Worm (Caenorhabditis elegans) whole organism, mixed stage, embryonic: ENCODE data around the gene C05E11.3.

Experiments
- M03D4.4 ChIP-seq: sonication (generic microtip); optimal IDR thresholded peaks from 2 replicates; lab custom pipeline; 2017; ENCODE audit warnings: mild to moderate bottlenecking, missing genetic modification characterization, missing compliant biosample characterization
- bed-3 ChIP-seq: fragments of 200-800 bp; sonication (Bioruptor generic); optimal IDR thresholded peaks from 3 replicates; lab custom pipeline; 2018; ENCODE audit warnings: mild to moderate bottlenecking, missing genetic modification characterization, moderate library complexity, missing compliant biosample characterization
- blmp-1 ChIP-seq: fragments of 150-350 bp; optimal IDR thresholded peaks from 2 replicates; lab custom pipeline; 2014; ENCODE audit warnings: missing biosample characterization, missing genetic modification characterization
- ceh-39 ChIP-seq: fragments of 150-350 bp; optimal IDR thresholded peaks from 2 replicates; lab custom pipeline; 2014; ENCODE audit warnings: missing biosample characterization, missing genetic modification characterization
- ceh-43 ChIP-seq: fragments of 200-800 bp; sonication (Bioruptor generic); optimal IDR thresholded peaks from 2 replicates; lab custom pipeline; 2018; ENCODE audit warnings: mild to moderate bottlenecking, missing genetic modification characterization, moderate library complexity, missing compliant biosample characterization
- ceh-83 ChIP-seq: fragments of 200-800 bp; sonication (Bioruptor generic); optimal IDR thresholded peaks from 2 replicates; lab custom pipeline; 2018; ENCODE audit warnings: mild to moderate bottlenecking, missing genetic modification characterization, missing compliant biosample characterization
- ces-1 ChIP-seq: fragments of 150-350 bp; optimal IDR thresholded peaks from 2 replicates; lab custom pipeline; 2014; ENCODE audit warnings: missing biosample characterization, missing genetic modification reagents, missing genetic modification characterization
- cnd-1 ChIP-seq: fragments of 200-800 bp; sonication (Bioruptor generic); optimal IDR thresholded peaks from 2 replicates; lab custom pipeline; 2018; ENCODE audit warnings: mild to moderate bottlenecking, missing genetic modification characterization, missing compliant biosample characterization
- drap-1 ChIP-seq: fragments of 200-800 bp; sonication (Bioruptor generic); optimal IDR thresholded peaks from 3 replicates; lab custom pipeline; 2018; ENCODE audit warnings: mild to moderate bottlenecking, missing genetic modification characterization, missing compliant biosample characterization
- elt-1 ChIP-seq: sonication (generic microtip); optimal IDR thresholded peaks from 2 replicates; lab custom pipeline; 2017; ENCODE audit warnings: missing genetic modification characterization, mild to moderate bottlenecking, missing compliant biosample characterization, antibody characterized with exemption, moderate library complexity, borderline replicate concordance; ENCODE audit not compliant: insufficient read depth
- elt-3 ChIP-seq: fragments of 150-350 bp; optimal IDR thresholded peaks from 2 replicates; lab custom pipeline; 2014; ENCODE audit warnings: missing biosample characterization, missing genetic modification characterization
- flh-1 ChIP-seq: fragments of 200-800 bp; sonication (Bioruptor generic); optimal IDR thresholded peaks from 2 replicates; lab custom pipeline; 2018; ENCODE audit warnings: mild to moderate bottlenecking, missing genetic modification characterization, moderate library complexity, missing compliant biosample characterization
- ham-2 ChIP-seq: fragments of 200-800 bp; sonication (Bioruptor generic); optimal IDR thresholded peaks from 2 replicates; lab custom pipeline; 2018; ENCODE audit warnings: mild to moderate bottlenecking, missing genetic modification characterization, missing compliant biosample characterization
- hlh-1 ChIP-seq: fragments of 150-350 bp; optimal IDR thresholded peaks from 2 replicates; lab custom pipeline; 2014; ENCODE audit warnings: missing biosample characterization, missing genetic modification reagents, missing genetic modification characterization
- lin-13 ChIP-seq: fragments of 150-350 bp; optimal IDR thresholded peaks from 2 replicates; lab custom pipeline; 2014; ENCODE audit warnings: missing biosample characterization, missing genetic modification characterization
- lin-32 ChIP-seq: fragments of 200-800 bp; sonication (Bioruptor generic); optimal IDR thresholded peaks from 2 replicates; lab custom pipeline; 2018; ENCODE audit warnings: mild to moderate bottlenecking, missing genetic modification characterization, missing compliant biosample characterization
- lsy-2 ChIP-seq: fragments of 150-350 bp; optimal IDR thresholded peaks from 2 replicates; lab custom pipeline; 2014; ENCODE audit warnings: missing biosample characterization, missing genetic modification characterization
- mab-5 ChIP-seq: fragments of 150-350 bp; optimal IDR thresholded peaks from 2 replicates; lab custom pipeline; 2014; ENCODE audit warnings: missing biosample characterization, missing genetic modification characterization
- nhr-12 ChIP-seq: fragments of 150-350 bp; optimal IDR thresholded peaks from 2 replicates; lab custom pipeline; 2014; ENCODE audit warnings: missing biosample characterization, missing genetic modification characterization
- nhr-2 ChIP-seq: fragments of 150-350 bp; optimal IDR thresholded peaks from 2 replicates; lab custom pipeline; 2014; ENCODE audit warnings: missing biosample characterization, missing genetic modification characterization
- nhr-237 ChIP-seq: fragments of 150-350 bp; optimal IDR thresholded peaks from 2 replicates; lab custom pipeline; 2014; ENCODE audit warnings: missing biosample characterization, missing genetic modification characterization
- nhr-28 ChIP-seq: fragments of 150-350 bp; optimal IDR thresholded peaks from 2 replicates; lab custom pipeline; 2014; ENCODE audit warnings: missing biosample characterization, missing genetic modification characterization
- nhr-76 ChIP-seq: sonication (generic microtip); optimal IDR thresholded peaks from 2 replicates; lab custom pipeline; 2017; ENCODE audit warnings: missing biosample characterization, missing genetic modification characterization
- pha-4 ChIP-seq: fragments of 150-350 bp; optimal IDR thresholded peaks from 2 replicates; lab custom pipeline; 2018; ENCODE audit warnings: missing biosample characterization, missing genetic modification reagents, missing genetic modification characterization
- sem-2 ChIP-seq: fragments of 200-800 bp; sonication (Bioruptor generic); optimal IDR thresholded peaks from 2 replicates; lab custom pipeline; 2018; ENCODE audit warnings: mild to moderate bottlenecking, missing genetic modification characterization, missing compliant biosample characterization
- snpc-4 ChIP-seq: fragments of 150-350 bp; optimal IDR thresholded peaks from 2 replicates; lab custom pipeline; 2014; ENCODE audit warnings: missing biosample characterization, missing genetic modification characterization
- sptf-1 ChIP-seq: sonication (generic microtip); optimal IDR thresholded peaks from 2 replicates; lab custom pipeline; 2017; ENCODE audit warnings: mild to moderate bottlenecking, missing genetic modification characterization, moderate library complexity, missing compliant biosample characterization
- unc-120 ChIP-seq: sonication (generic microtip); optimal IDR thresholded peaks from 2 replicates; lab custom pipeline; 2017; ENCODE audit warnings: missing genetic modification characterization, missing compliant biosample characterization; ENCODE audit not compliant: poor library complexity, severe bottlenecking
- unc-39 ChIP-seq: fragments of 150-350 bp; optimal IDR thresholded peaks from 2 replicates; lab custom pipeline; 2014; ENCODE audit warnings: missing biosample characterization, missing genetic modification characterization
- unc-62 ChIP-seq: fragments of 150-350 bp; optimal IDR thresholded peaks from 2 replicates; lab custom pipeline; 2014; ENCODE audit warnings: missing biosample characterization, missing genetic modification reagents, missing genetic modification characterization
- zip-8 ChIP-seq: fragments of 150-350 bp; optimal IDR thresholded peaks from 2 replicates; lab custom pipeline; 2014; ENCODE audit warnings: missing biosample characterization, missing genetic modification characterization

Gene C05E11.3

ce11 chrX:4592250-4592649, 14.2 kb downstream of the C05E11.3 start, which contains the start of gene flp-12:
TSS of gene flp-12 (minus strand) at chrX:4592350.
- no peak for TF ChIP-seq nhr-28
- no peak for TF ChIP-seq unc-39 (tag; lab: Kevin White, UChicago)
- TF ChIP-seq lin-13: no peak
- no peak for TF ChIP-seq bed-3 (GFP tag; lab: Kevin White, UChicago)
- no peak for TF ChIP-seq elt-1
- no peak for TF ChIP-seq hlh-1 (tag; lab: Kevin White, UChicago)
- TF ChIP-seq sem-2: no peak
- no peak for TF ChIP-seq ceh-83 (GFP tag; lab: Kevin White, UChicago)
- TF ChIP-seq snpc-4: no peak
- TF ChIP-seq nhr-237 (tag; lab: Kevin White, UChicago): no peak

- TF ChIP-seq blmp-1 (no peak), ham-2 (GFP tag; lab: Kevin White, UChicago) (no peak), nhr-76 (no peak), lin-13 (no peak), hlh-1 (tag; lab: Kevin White, UChicago) (no peak), pha-4 (tag; lab: Kevin White, UChicago) (no peak), M03D4.4 (tag; lab: Kevin White, UChicago) (no peak), sptf-1 (tag; lab: Kevin White, UChicago) (no peak), bed-3 (GFP tag; lab: Kevin White, UChicago) (no peak), unc-62 (GFP tag; lab: Kevin White, UChicago) (no peak), ceh-39 (tag; lab: Kevin White, UChicago) (no peak), unc-120 (tag; lab: Kevin White, UChicago) (no peak), lsy-2 (tag; lab: Kevin White, UChicago) (no peak), zip-8 (tag; lab: Kevin White, UChicago) (no peak), elt-1 (no peak), drap-1 (no peak), nhr-28 (no peak), elt-3 (tag; lab: Kevin White, UChicago) (no peak), cnd-1 (tag; lab: Kevin White, UChicago) (no peak)
Observed at ce11 chrX:4597419-4597818, 19.4 kb downstream of the C05E11.3 start.

- no peak for TF ChIP-seq ceh-43 (GFP tag; lab: Kevin White, UChicago)
Observed at ce11 chrX:4599526-4599925, 21.5 kb downstream of the C05E11.3 start.

ce11 chrX:4600987-4601386, 22.9 kb downstream of the C05E11.3 start:
- TF ChIP-seq M03D4.4 (tag; lab: Kevin White, UChicago) (no peak), nhr-237 (tag; lab: Kevin White, UChicago) (no peak), nhr-28 (no peak), unc-39 (tag; lab: Kevin White, UChicago) (no peak), cnd-1 (tag; lab: Kevin White, UChicago) (no peak), nhr-12 (tag; lab: Kevin White, UChicago) (no peak), flh-1 (GFP tag; lab: Kevin White, UChicago) (no peak), ceh-83 (GFP tag; lab: Kevin White, UChicago) (no peak), nhr-2 (tag; lab: Kevin White, UChicago) (no peak), sptf-1 (tag; lab: Kevin White, UChicago) (no peak), ces-1 (GFP tag; lab: Kevin White, UChicago) (no peak), ceh-39 (tag; lab: Kevin White, UChicago) (no peak)
- TF ChIP-seq, all 35 proteins: peak for 0

ce11 chrX:4604185-4604584, 26.1 kb downstream of the C05E11.3 start:
- TF ChIP-seq zip-8 (tag; lab: Kevin White, UChicago) (no peak), blmp-1 (no peak), lin-32 (no peak), nhr-2 (tag; lab: Kevin White, UChicago) (no peak), ceh-83 (GFP tag; lab: Kevin White, UChicago) (no peak), sem-2 (no peak), mab-5 (no peak), unc-39 (tag; lab: Kevin White, UChicago) (no peak), nhr-28 (no peak), elt-3 (tag; lab: Kevin White, UChicago) (no peak), nhr-12 (tag; lab: Kevin White, UChicago) (no peak), sptf-1 (tag; lab: Kevin White, UChicago) (no peak), ceh-39 (tag; lab: Kevin White, UChicago) (no peak), ceh-43 (GFP tag; lab: Kevin White, UChicago) (no peak)
